Fruit fly (Drosophila melanogaster) whole organism, embryonic: ENCODE data around the gene CG43345.

Experiments used
- CG10209 ChIP-seq: fragments of 200-800 bp; sonication (Bioruptor generic); optimal IDR thresholded peaks from 3 replicates; lab custom pipeline; 2017; ENCODE audit warnings: missing biosample characterization, mild to moderate bottlenecking, missing genetic modification characterization, missing genetic modification reagents
- CG10431 ChIP-seq: fragments of 200-800 bp; sonication (Bioruptor generic); optimal IDR thresholded peaks from 3 replicates; lab custom pipeline; 2018; ENCODE audit warnings: missing biosample characterization, mild to moderate bottlenecking, missing genetic modification characterization
- CG10565 ChIP-seq: fragments of 200-800 bp; sonication (Bioruptor generic); optimal IDR thresholded peaks from 3 replicates; lab custom pipeline; 2016; ENCODE audit warnings: missing biosample characterization, mild to moderate bottlenecking, missing genetic modification characterization
- CG12236 ChIP-seq: fragments of 200-800 bp; sonication (Bioruptor generic); optimal IDR thresholded peaks from 2 replicates; lab custom pipeline; 2016; ENCODE audit warnings: missing biosample characterization, missing genetic modification characterization
- CG12744 ChIP-seq: fragments of 200-800 bp; sonication (Bioruptor generic); optimal IDR thresholded peaks from 2 replicates; lab custom pipeline; 2016; ENCODE audit warnings: missing biosample characterization, missing genetic modification characterization
- CG14014 ChIP-seq: fragments of 200-800 bp; sonication (Bioruptor generic); IDR thresholded peaks from 2 replicates; pipeline ENCODE4 v1.3.6; 2022; ENCODE audit warnings: missing biosample characterization, missing genetic modification characterization
- CG14860 ChIP-seq: fragments of 200-800 bp; sonication (Bioruptor generic); IDR thresholded peaks from 3 replicates; pipeline ENCODE4 v1.3.6; 2022; ENCODE audit warnings: missing biosample characterization, missing genetic modification characterization; ENCODE audit not compliant: partially characterized antibody
- CG15696 ChIP-seq: fragments of 200-800 bp; sonication (Bioruptor generic); optimal IDR thresholded peaks from 2 replicates; lab custom pipeline; 2019; ENCODE audit warnings: missing biosample characterization, mild to moderate bottlenecking, missing genetic modification characterization, moderate library complexity
- CG17328 ChIP-seq: fragments of 200-800 bp; sonication (Bioruptor generic); IDR thresholded peaks from 2 replicates; pipeline ENCODE4 v1.3.6; 2022; ENCODE audit warnings: missing biosample characterization, missing genetic modification characterization
- CG17912 ChIP-seq: fragments of 200-800 bp; sonication (Bioruptor generic); optimal IDR thresholded peaks from 2 replicates; lab custom pipeline; 2018; ENCODE audit warnings: missing biosample characterization, mild to moderate bottlenecking, missing genetic modification characterization
- CG18011 ChIP-seq: fragments of 200-800 bp; sonication (Bioruptor generic); optimal IDR thresholded peaks from 2 replicates; lab custom pipeline; 2017; ENCODE audit warnings: missing biosample characterization, missing genetic modification characterization, mild to moderate bottlenecking, moderate library complexity, missing genotype
- CG18262 ChIP-seq: fragments of 200-800 bp; optimal IDR thresholded peaks from 3 replicates; lab custom pipeline; 2019; ENCODE audit warnings: missing biosample characterization, mild to moderate bottlenecking, missing genetic modification characterization, moderate library complexity
- CG2678 ChIP-seq: fragments of 200-800 bp; sonication (Bioruptor generic); optimal IDR thresholded peaks from 3 replicates; lab custom pipeline; 2019; ENCODE audit warnings: missing biosample characterization, mild to moderate bottlenecking, missing genetic modification characterization, moderate library complexity
- CG31441 ChIP-seq: fragments of 200-800 bp; sonication (Bioruptor generic); IDR thresholded peaks from 2 replicates; pipeline ENCODE4 v1.3.6; 2022; ENCODE audit warnings: missing biosample characterization, missing genetic modification characterization
- CG32532 ChIP-seq: fragments of 200-800 bp; sonication (Bioruptor generic); IDR thresholded peaks from 2 replicates; pipeline ENCODE4 v1.3.6; 2022; ENCODE audit warnings: missing biosample characterization, missing genetic modification characterization
- CG32772 ChIP-seq: fragments of 200-800 bp; sonication (Bioruptor generic); IDR thresholded peaks from 2 replicates; pipeline ENCODE4 v1.3.6; 2022; ENCODE audit warnings: missing biosample characterization, missing genetic modification characterization
- CG3407 ChIP-seq: fragments of 200-800 bp; sonication (Bioruptor generic); optimal IDR thresholded peaks from 2 replicates; lab custom pipeline; 2018; ENCODE audit warnings: missing biosample characterization, mild to moderate bottlenecking, missing genetic modification characterization
- CG7745 ChIP-seq: fragments of 200-800 bp; sonication (Bioruptor generic); optimal IDR thresholded peaks from 2 replicates; lab custom pipeline; 2018; ENCODE audit warnings: missing biosample characterization, mild to moderate bottlenecking, missing genetic modification characterization, moderate library complexity
- CG7987 ChIP-seq: fragments of 200-800 bp; sonication (Bioruptor generic); optimal IDR thresholded peaks from 2 replicates; lab custom pipeline; 2018; ENCODE audit warnings: missing biosample characterization, mild to moderate bottlenecking, missing genetic modification characterization, moderate library complexity
- CG8089 ChIP-seq: fragments of 200-800 bp; sonication (Bioruptor generic); optimal IDR thresholded peaks from 3 replicates; lab custom pipeline; 2016; ENCODE audit warnings: missing biosample characterization, missing genetic modification characterization
- CrebB ChIP-seq: fragments of 200-800 bp; sonication (Bioruptor generic); optimal IDR thresholded peaks from 3 replicates; lab custom pipeline; 2018; ENCODE audit warnings: missing biosample characterization, mild to moderate bottlenecking, missing genetic modification characterization
- Dip3 ChIP-seq: fragments of 200-800 bp; sonication (Bioruptor generic); optimal IDR thresholded peaks from 3 replicates; lab custom pipeline; 2016; ENCODE audit warnings: missing biosample characterization, missing genetic modification characterization
- Dref ChIP-seq: fragments of 200-800 bp; sonication (Bioruptor generic); IDR thresholded peaks from 2 replicates; pipeline ENCODE4 v1.3.6; 2022; ENCODE audit warnings: missing biosample characterization, missing genetic modification characterization
- Elba2 ChIP-seq: fragments of 200-800 bp; sonication (Bioruptor generic); optimal IDR thresholded peaks from 3 replicates; lab custom pipeline; 2016; ENCODE audit warnings: missing biosample characterization, missing genetic modification characterization
- Gsc ChIP-seq: fragments of 200-800 bp; sonication (Bioruptor generic); IDR thresholded peaks from 2 replicates; pipeline ENCODE4 v1.3.6; 2022; ENCODE audit warnings: missing biosample characterization, missing genetic modification characterization
- HmgZ ChIP-seq: fragments of 200-800 bp; sonication (Bioruptor generic); optimal IDR thresholded peaks from 2 replicates; lab custom pipeline; 2018; ENCODE audit warnings: missing biosample characterization, mild to moderate bottlenecking, missing genetic modification characterization
- Jarid2 ChIP-seq: fragments of 200-800 bp; sonication (Bioruptor generic); optimal IDR thresholded peaks from 3 replicates; lab custom pipeline; 2017; ENCODE audit warnings: mild to moderate bottlenecking, missing biosample characterization, missing genetic modification reagents, missing genetic modification characterization
- Opbp ChIP-seq: fragments of 200-800 bp; sonication (Bioruptor generic); IDR thresholded peaks from 3 replicates; pipeline ENCODE4 v1.3.6; 2022; ENCODE audit warnings: missing biosample characterization, missing genetic modification characterization; ENCODE audit not compliant: partially characterized antibody
- TFAM ChIP-seq: fragments of 200-800 bp; sonication (Bioruptor generic); optimal IDR thresholded peaks from 2 replicates; lab custom pipeline; 2017; ENCODE audit warnings: missing biosample characterization, missing genetic modification characterization, inconsistent platforms
- bsh ChIP-seq, 2 experiments: fragments of 200-800 bp; sonication (Bioruptor generic); optimal IDR thresholded peaks; 2 replicates each; lab custom pipeline; 2017 to 2018; ENCODE audit warnings: mild to moderate bottlenecking in 2 of 2, missing biosample characterization in 2 of 2, missing genetic modification characterization in 2 of 2, moderate library complexity in 1 of 2
- cas ChIP-seq: fragments of 200-800 bp; sonication (Bioruptor generic); IDR thresholded peaks from 2 replicates; pipeline ENCODE4 v1.3.6; 2022; ENCODE audit warnings: missing biosample characterization, missing genetic modification characterization
- caup ChIP-seq: fragments of 200-800 bp; sonication (Bioruptor generic); optimal IDR thresholded peaks from 3 replicates; lab custom pipeline; 2017; ENCODE audit warnings: missing biosample characterization, mild to moderate bottlenecking, missing genetic modification characterization, moderate library complexity; ENCODE audit not compliant: severe bottlenecking
- croc ChIP-seq: fragments of 200-800 bp; sonication (Bioruptor generic); conservative IDR thresholded peaks from 3 replicates; pipeline ENCODE4 v1.3.6; 2022; ENCODE audit warnings: missing biosample characterization, missing genetic modification characterization
- da ChIP-seq: fragments of 200-800 bp; sonication (Bioruptor generic); optimal IDR thresholded peaks from 2 replicates; lab custom pipeline; 2016; ENCODE audit warnings: missing biosample characterization, missing genetic modification characterization
- ewg ChIP-seq: fragments of 200-800 bp; sonication (Bioruptor generic); optimal IDR thresholded peaks from 3 replicates; lab custom pipeline; 2017; ENCODE audit warnings: mild to moderate bottlenecking, missing biosample characterization, missing genetic modification reagents, missing genetic modification characterization
- kay ChIP-seq: fragments of 200-800 bp; sonication (Bioruptor generic); optimal IDR thresholded peaks from 2 replicates; lab custom pipeline; 2016; ENCODE audit warnings: missing biosample characterization, missing genetic modification characterization
- kni ChIP-seq: fragments of 200-800 bp; sonication (Bioruptor generic); optimal IDR thresholded peaks from 3 replicates; lab custom pipeline; 2017; ENCODE audit warnings: mild to moderate bottlenecking, missing biosample characterization, missing genetic modification reagents, missing genetic modification characterization
- lab ChIP-seq: fragments of 200-800 bp; sonication (Bioruptor generic); optimal IDR thresholded peaks from 3 replicates; lab custom pipeline; 2017; ENCODE audit warnings: missing biosample characterization, missing genetic modification characterization, mild to moderate bottlenecking, moderate library complexity, missing genetic modification reagents
- lmd ChIP-seq: fragments of 200-800 bp; sonication (Bioruptor generic); IDR thresholded peaks from 2 replicates; pipeline ENCODE4 v1.3.6; 2022; ENCODE audit warnings: missing biosample characterization, missing genetic modification characterization
- lov ChIP-seq, 2 experiments: fragments of 200-800 bp in 1 of 2; fragments of >200 bp in 1 of 2; sonication (Bioruptor generic) in 1 of 2; IDR thresholded peaks in 1 of 2; optimal IDR thresholded peaks in 1 of 2; 2 replicates in 1 of 2; 3 replicates in 1 of 2; pipeline versions ENCODE4 v1.3.6 to Lab custom; 2017 to 2022; ENCODE audit warnings: missing biosample characterization in 1 of 2, missing genetic modification characterization in 1 of 2
- nau ChIP-seq: fragments of 200-800 bp; sonication (Bioruptor generic); optimal IDR thresholded peaks from 3 replicates; lab custom pipeline; 2017; ENCODE audit warnings: missing biosample characterization, mild to moderate bottlenecking, missing genetic modification characterization, missing genetic modification reagents
- pros ChIP-seq: fragments of 200-800 bp; sonication (Bioruptor generic); optimal IDR thresholded peaks from 3 replicates; lab custom pipeline; 2019; ENCODE audit warnings: missing biosample characterization, mild to moderate bottlenecking, missing genetic modification characterization, moderate library complexity
- run ChIP-seq: fragments of 200-800 bp; sonication (Bioruptor generic); optimal IDR thresholded peaks from 3 replicates; lab custom pipeline; 2018; ENCODE audit warnings: missing biosample characterization, mild to moderate bottlenecking, missing genetic modification characterization
- sens ChIP-seq: fragments of 200-800 bp; sonication (Bioruptor generic); peaks from one replicate; lab custom pipeline; 2016; ENCODE audit warnings: missing biosample characterization, missing genetic modification characterization
- sim ChIP-seq: fragments of 200-800 bp; sonication (Bioruptor generic); IDR thresholded peaks from 2 replicates; pipeline ENCODE4 v1.3.6; 2022; ENCODE audit warnings: missing biosample characterization, missing genetic modification characterization
- sisA ChIP-seq: fragments of 200-800 bp; sonication (Bioruptor generic); IDR thresholded peaks from 2 replicates; pipeline ENCODE4 v1.3.6; 2022; ENCODE audit warnings: missing biosample characterization, missing genetic modification characterization
- sqz ChIP-seq: fragments of 200-800 bp; sonication (Bioruptor generic); optimal IDR thresholded peaks from 3 replicates; lab custom pipeline; 2018; ENCODE audit warnings: missing biosample characterization, mild to moderate bottlenecking, missing genetic modification characterization
- toy ChIP-seq: fragments of 200-800 bp; sonication (Bioruptor generic); IDR thresholded peaks from 2 replicates; pipeline ENCODE4 v1.3.6; 2022; ENCODE audit warnings: missing biosample characterization, missing genetic modification characterization
- unpg ChIP-seq: fragments of 200-800 bp; sonication (Bioruptor generic); optimal IDR thresholded peaks from 3 replicates; lab custom pipeline; 2018; ENCODE audit warnings: missing biosample characterization, mild to moderate bottlenecking, missing genetic modification characterization, moderate library complexity
- zf30C ChIP-seq: fragments of 200-800 bp; sonication (Bioruptor generic); optimal IDR thresholded peaks from 3 replicates; lab custom pipeline; 2018; ENCODE audit warnings: missing biosample characterization, mild to moderate bottlenecking, missing genetic modification characterization

The CG43345 gene

dm6 chr2L:21149053-21149452 is 19.3 kb downstream of the CG43345 start (continued):
- TF ChIP-seq CG12236 (GFP tag; lab: Kevin White, UChicago) (no peak), Dref (GFP tag; lab: Robert Waterston, UW) (peak; percentile 83), Elba2 (GFP tag; lab: Kevin White, UChicago) (no peak), sens (GFP tag; lab: Kevin White, UChicago) (peak; percentile 31), croc (GFP tag; lab: Robert Waterston, UW) (no peak), CG3407 (GFP tag; lab: Kevin White, UChicago) (no peak), CG2678 (tag; lab: Kevin White, UChicago) (peak; percentile 64), Gsc (GFP tag; lab: Robert Waterston, UW) (no peak), ewg (GFP tag; lab: Kevin White, UChicago) (peak; percentile 29), CG14860 (peak; percentile 35; the same call in 2 of the 3 replicates), cas (GFP tag; lab: Robert Waterston, UW) (no peak), lmd (GFP tag; lab: Robert Waterston, UW) (peak; percentile 41; the same call in 1 of the 2 replicates), CrebB (tag; lab: Kevin White, UChicago) (no peak), Dip3 (GFP tag; lab: Kevin White, UChicago) (no peak), lov (optimal IDR thresholded peaks at IDR 0.05; lab: Kevin White, UChicago) (no peak), lov (GFP tag; IDR thresholded peaks at IDR 0.05; lab: Robert Waterston, UW) (no peak), CG12744 (peak; percentile 12), CG18011 (GFP tag; lab: Kevin White, UChicago) (no peak), kay (peak; percentile 38), CG18262 (tag; lab: Kevin White, UChicago) (peak; percentile 62), CG17912 (no peak), toy (no peak), CG17328 (GFP tag; lab: Robert Waterston, UW) (peak; percentile 66), CG31441 (GFP tag; lab: Robert Waterston, UW) (peak; percentile 59; the same call in 1 of the 2 replicates), kni (GFP tag; lab: Kevin White, UChicago) (no peak), Opbp (GFP tag; lab: Robert Waterston, UW) (peak; percentile 74), sim (GFP tag; lab: Robert Waterston, UW) (peak; percentile 43; the same call in 1 of the 2 replicates), nau (GFP tag; lab: Kevin White, UChicago) (peak; percentile 41), da (GFP tag; lab: Kevin White, UChicago) (no peak), sqz (no peak), Jarid2 (no peak), lab (GFP tag; lab: Kevin White, UChicago) (no peak), CG14014 (peak; percentile 66), CG32532 (peak; percentile 79), CG15696 (tag; lab: Kevin White, UChicago) (peak; percentile 28), CG10565 (GFP tag; lab: Kevin White, UChicago) (no peak), CG8089 (no peak), CG32772 (GFP tag; lab: Robert Waterston, UW) (0 out of 2 replicates have a peak, but pooled peaks have one; percentile 23), sisA (GFP tag; lab: Robert Waterston, UW) (peak; percentile 30), unpg (GFP tag; lab: Kevin White, UChicago) (peak; percentile 71), HmgZ (tag; lab: Kevin White, UChicago) (peak; percentile 50), CG10209 (GFP tag; lab: Kevin White, UChicago) (peak; percentile 25), TFAM (GFP tag; lab: Kevin White, UChicago) (no peak), zf30C (GFP tag; lab: Kevin White, UChicago) (no peak), CG7745 (tag; lab: Kevin White, UChicago) (no peak), CG10431 (GFP tag; lab: Kevin White, UChicago) (no peak), run (tag; lab: Kevin White, UChicago) (no peak), bsh (GFP tag; optimal IDR thresholded peaks at IDR 0.05; lab: Kevin White, UChicago) (peak in 1 of 2 experiments; percentile 67), caup (GFP tag; lab: Kevin White, UChicago) (no peak), CG7987 (GFP tag; lab: Kevin White, UChicago) (no peak), pros (GFP tag; lab: Kevin White, UChicago) (no peak)
